Fruit fly (Drosophila melanogaster) whole organism, embryonic: ENCODE measurements around the gene cu.

Experiments used
- Asciz ChIP-seq: fragments of 200-800 bp; sonication (Bioruptor generic); optimal IDR thresholded peaks from 2 replicates; lab custom pipeline; 2017; ENCODE audit warnings: missing biosample characterization, mild to moderate bottlenecking, missing genetic modification characterization, missing genetic modification reagents
- Atf3 ChIP-seq: fragments of 200-800 bp; sonication (Bioruptor generic); optimal IDR thresholded peaks from 3 replicates; lab custom pipeline; 2016; ENCODE audit warnings: missing biosample characterization, missing genetic modification characterization
- Awh ChIP-seq: fragments of 200-800 bp; sonication (Bioruptor generic); IDR thresholded peaks from 2 replicates; pipeline ENCODE4, ENCODE4 v1.3.6; 2022; ENCODE audit warnings: missing biosample characterization, missing genetic modification characterization
- B-H1 ChIP-seq: fragments of 200-800 bp; sonication (Bioruptor generic); IDR thresholded peaks from 3 replicates; pipeline ENCODE4 v1.3.6; 2022; ENCODE audit warnings: missing biosample characterization, missing genetic modification characterization
- CG10431 ChIP-seq: fragments of 200-800 bp; sonication (Bioruptor generic); optimal IDR thresholded peaks from 3 replicates; lab custom pipeline; 2018; ENCODE audit warnings: missing biosample characterization, mild to moderate bottlenecking, missing genetic modification characterization
- CG13296 ChIP-seq: fragments of 200-800 bp; sonication (Bioruptor generic); optimal IDR thresholded peaks from 3 replicates; lab custom pipeline; 2018; ENCODE audit warnings: missing biosample characterization, mild to moderate bottlenecking, missing genetic modification characterization
- CG14860 ChIP-seq: fragments of 200-800 bp; sonication (Bioruptor generic); IDR thresholded peaks from 3 replicates; pipeline ENCODE4 v1.3.6; 2022; ENCODE audit warnings: missing biosample characterization, missing genetic modification characterization; ENCODE audit not compliant: partially characterized antibody
- CG15073 ChIP-seq: fragments of 200-800 bp; sonication (Bioruptor generic); optimal IDR thresholded peaks from 2 replicates; lab custom pipeline; 2016; ENCODE audit warnings: missing biosample characterization, missing genetic modification characterization
- CG18764 ChIP-seq: fragments of 200-800 bp; sonication (Bioruptor generic); optimal IDR thresholded peaks from 3 replicates; lab custom pipeline; 2016; ENCODE audit warnings: missing biosample characterization, missing genetic modification characterization
- CG2120 ChIP-seq: fragments of 200-800 bp; sonication (Bioruptor generic); optimal IDR thresholded peaks from 3 replicates; lab custom pipeline; 2016; ENCODE audit warnings: missing biosample characterization, missing genetic modification characterization
- CG2678 ChIP-seq: fragments of 200-800 bp; sonication (Bioruptor generic); optimal IDR thresholded peaks from 3 replicates; lab custom pipeline; 2019; ENCODE audit warnings: missing biosample characterization, mild to moderate bottlenecking, missing genetic modification characterization, moderate library complexity
- CG3847 ChIP-seq: fragments of 200-800 bp; sonication (Bioruptor generic); IDR thresholded peaks from 2 replicates; pipeline ENCODE4 v1.3.6; 2022; ENCODE audit warnings: missing biosample characterization, missing genetic modification characterization
- CG42726 ChIP-seq: fragments of 200-800 bp; sonication (Bioruptor generic); IDR thresholded peaks from 2 replicates; pipeline ENCODE4 v1.3.6; 2022; ENCODE audit warnings: missing biosample characterization, missing genetic modification characterization; ENCODE audit not compliant: partially characterized antibody
- CG4617 ChIP-seq: fragments of 200-800 bp; sonication (Bioruptor generic); optimal IDR thresholded peaks from 3 replicates; lab custom pipeline; 2016; ENCODE audit warnings: missing biosample characterization, missing genetic modification characterization, borderline replicate concordance
- CG6683 ChIP-seq: fragments of 200-800 bp; sonication (Bioruptor generic); optimal IDR thresholded peaks from 2 replicates; lab custom pipeline; 2017; ENCODE audit warnings: missing biosample characterization, mild to moderate bottlenecking, missing genetic modification characterization, missing genetic modification reagents
- CG6854 ChIP-seq: fragments of 200-800 bp; sonication (Bioruptor generic); optimal IDR thresholded peaks from 3 replicates; lab custom pipeline; 2017; ENCODE audit warnings: missing biosample characterization, mild to moderate bottlenecking, missing genetic modification characterization
- CG7987 ChIP-seq: fragments of 200-800 bp; sonication (Bioruptor generic); optimal IDR thresholded peaks from 2 replicates; lab custom pipeline; 2018; ENCODE audit warnings: missing biosample characterization, mild to moderate bottlenecking, missing genetic modification characterization, moderate library complexity
- D19A ChIP-seq: fragments of 200-800 bp; optimal IDR thresholded peaks from 3 replicates; lab custom pipeline; 2019; ENCODE audit warnings: missing biosample characterization, mild to moderate bottlenecking, missing genetic modification characterization, moderate library complexity
- Dad ChIP-seq: fragments of 200-800 bp; sonication (Bioruptor generic); optimal IDR thresholded peaks from 3 replicates; lab custom pipeline; 2016; ENCODE audit warnings: missing biosample characterization, missing genetic modification characterization
- Dek ChIP-seq: fragments of 200-800 bp; sonication (Bioruptor generic); optimal IDR thresholded peaks from 3 replicates; lab custom pipeline; 2019; ENCODE audit warnings: missing biosample characterization, mild to moderate bottlenecking, missing genetic modification characterization, moderate library complexity
- Fer2 ChIP-seq: fragments of 200-800 bp; sonication (Bioruptor generic); optimal IDR thresholded peaks from 2 replicates; lab custom pipeline; 2018; ENCODE audit warnings: missing biosample characterization, mild to moderate bottlenecking, missing genetic modification characterization, moderate library complexity
- HLH54F ChIP-seq: fragments of 200-800 bp; sonication (Bioruptor generic); optimal IDR thresholded peaks from 3 replicates; lab custom pipeline; 2016; ENCODE audit warnings: missing biosample characterization, missing genetic modification characterization
- HmgZ ChIP-seq: fragments of 200-800 bp; sonication (Bioruptor generic); optimal IDR thresholded peaks from 2 replicates; lab custom pipeline; 2018; ENCODE audit warnings: missing biosample characterization, mild to moderate bottlenecking, missing genetic modification characterization
- Hr39 ChIP-seq: fragments of >200 bp; optimal IDR thresholded peaks from 2 replicates; lab custom pipeline; 2017
- MTF-1 ChIP-seq: fragments of 200-800 bp; sonication (Bioruptor generic); optimal IDR thresholded peaks from 2 replicates; lab custom pipeline; 2018; ENCODE audit warnings: missing biosample characterization, mild to moderate bottlenecking, missing genetic modification characterization, borderline replicate concordance
- NFAT ChIP-seq: fragments of 200-800 bp; sonication (Bioruptor generic); IDR thresholded peaks from 2 replicates; pipeline ENCODE4 v1.3.6; 2022; ENCODE audit warnings: missing biosample characterization, missing genetic modification characterization
- Oaz ChIP-seq: fragments of 200-800 bp; sonication (Bioruptor generic); IDR thresholded peaks from 2 replicates; pipeline ENCODE4 v1.3.6; 2022; ENCODE audit warnings: missing biosample characterization, missing genetic modification characterization
- Ptx1 ChIP-seq: fragments of 200-800 bp; sonication (Bioruptor generic); IDR thresholded peaks from 2 replicates; pipeline ENCODE4 v1.3.6; 2022; ENCODE audit warnings: missing biosample characterization, missing genetic modification characterization
- Sin3A ChIP-seq: fragments of >200 bp; optimal IDR thresholded peaks from 2 replicates; lab custom pipeline; 2018
- ab ChIP-seq: fragments of 200-800 bp; sonication (Bioruptor generic); optimal IDR thresholded peaks from 2 replicates; lab custom pipeline; 2016; ENCODE audit warnings: missing biosample characterization, missing genetic modification characterization
- amos ChIP-seq: fragments of 200-800 bp; sonication (Bioruptor generic); IDR thresholded peaks from 2 replicates; pipeline ENCODE4 v1.3.6; 2022; ENCODE audit warnings: missing biosample characterization, missing genetic modification characterization; ENCODE audit not compliant: partially characterized antibody
- bbx ChIP-seq: fragments of 200-800 bp; sonication (Bioruptor generic); IDR thresholded peaks from 2 replicates; pipeline ENCODE4 v1.3.6; 2022; ENCODE audit warnings: missing biosample characterization, missing genetic modification characterization; ENCODE audit not compliant: partially characterized antibody
- croc ChIP-seq: fragments of 200-800 bp; sonication (Bioruptor generic); conservative IDR thresholded peaks from 3 replicates; pipeline ENCODE4 v1.3.6; 2022; ENCODE audit warnings: missing biosample characterization, missing genetic modification characterization
- crol ChIP-seq: fragments of 200-800 bp; sonication (Bioruptor generic); IDR thresholded peaks from 2 replicates; pipeline ENCODE4 v1.3.6; 2022; ENCODE audit warnings: missing biosample characterization, missing genetic modification characterization
- ems ChIP-seq: fragments of 200-800 bp; sonication (Bioruptor generic); optimal IDR thresholded peaks from 3 replicates; lab custom pipeline; 2016; ENCODE audit warnings: missing biosample characterization, missing genetic modification characterization
- ftz-f1 ChIP-seq: fragments of 200-800 bp; sonication (Bioruptor generic); optimal IDR thresholded peaks from 2 replicates; lab custom pipeline; 2016; ENCODE audit warnings: missing biosample characterization, missing genetic modification characterization
- fu2 ChIP-seq: fragments of 200-800 bp; sonication (Bioruptor generic); optimal IDR thresholded peaks from 2 replicates; lab custom pipeline; 2016; ENCODE audit warnings: missing biosample characterization, missing genetic modification characterization
- gro ChIP-seq: fragments of 200-800 bp; sonication (Bioruptor generic); optimal IDR thresholded peaks from 2 replicates; lab custom pipeline; 2016; ENCODE audit warnings: missing biosample characterization, missing genetic modification characterization
- hkb ChIP-seq, 2 experiments: fragments of 200-800 bp in 1 of 2; fragments of >200 bp in 1 of 2; sonication (Bioruptor generic) in 1 of 2; IDR thresholded peaks in 1 of 2; optimal IDR thresholded peaks in 1 of 2; 2 replicates each; pipeline versions ENCODE4 v1.3.6 to Lab custom; 2017 to 2022; ENCODE audit warnings: missing biosample characterization in 1 of 2, missing genetic modification characterization in 1 of 2
- jing ChIP-seq: fragments of 200-800 bp; sonication (Bioruptor generic); optimal IDR thresholded peaks from 2 replicates; lab custom pipeline; 2018; ENCODE audit warnings: missing biosample characterization, mild to moderate bottlenecking, missing genetic modification characterization
- lilli ChIP-seq: fragments of 200-800 bp; sonication (Bioruptor generic); optimal IDR thresholded peaks from 3 replicates; lab custom pipeline; 2016; ENCODE audit warnings: missing biosample characterization, missing genetic modification characterization
- luna ChIP-seq: fragments of 200-800 bp; sonication (Bioruptor generic); optimal IDR thresholded peaks from 2 replicates; lab custom pipeline; 2016; ENCODE audit warnings: missing biosample characterization, missing genetic modification characterization
- org-1 ChIP-seq: fragments of 200-800 bp; sonication (Bioruptor generic); optimal IDR thresholded peaks from 2 replicates; lab custom pipeline; 2017; ENCODE audit warnings: missing biosample characterization, missing genetic modification characterization
- p53 ChIP-seq: fragments of 200-800 bp; sonication (Bioruptor generic); optimal IDR thresholded peaks from 2 replicates; lab custom pipeline; 2016; ENCODE audit warnings: missing biosample characterization, missing genetic modification characterization
- sens ChIP-seq: fragments of 200-800 bp; sonication (Bioruptor generic); peaks from one replicate; lab custom pipeline; 2016; ENCODE audit warnings: missing biosample characterization, missing genetic modification characterization
- sens-2 ChIP-seq: fragments of 200-800 bp; sonication (Bioruptor generic); IDR thresholded peaks from 2 replicates; pipeline ENCODE4 v1.3.6; 2022; ENCODE audit warnings: missing biosample characterization, missing genetic modification characterization
- slou ChIP-seq: fragments of 200-800 bp; sonication (Bioruptor generic); optimal IDR thresholded peaks from 3 replicates; lab custom pipeline; 2016; ENCODE audit warnings: missing biosample characterization, missing genetic modification characterization
- slp2 ChIP-seq: fragments of 200-800 bp; sonication (Bioruptor generic); optimal IDR thresholded peaks from 2 replicates; lab custom pipeline; 2016; ENCODE audit warnings: missing biosample characterization, missing genetic modification characterization
- sob ChIP-seq: fragments of 200-800 bp; sonication (Bioruptor generic); IDR thresholded peaks from 2 replicates; pipeline ENCODE4 v1.3.6; 2022; ENCODE audit warnings: missing biosample characterization, missing genetic modification characterization
- tup ChIP-seq: fragments of 200-800 bp; sonication (Bioruptor generic); optimal IDR thresholded peaks from 2 replicates; lab custom pipeline; 2016; ENCODE audit warnings: missing biosample characterization, mild to moderate bottlenecking, missing genetic modification characterization, moderate library complexity

Gene cu

dm6 chr3R:11243951-11244660 is 46.7 kb downstream of the cu start, which contains the start of the genes CG17734 and CG5214 (continued):
- TF ChIP-seq Awh (GFP tag; lab: Robert Waterston, UW) (no peak), CG2120 (GFP tag; lab: Kevin White, UChicago) (peak; percentile 35), Dad (GFP tag; lab: Kevin White, UChicago) (no peak), Asciz (no peak), CG10431 (no peak), hkb (optimal IDR thresholded peaks at IDR 0.05; lab: Kevin White, UChicago) (peak; percentile 78), hkb (GFP tag; IDR thresholded peaks at IDR 0.05; lab: Robert Waterston, UW) (no peak), CG18764 (no peak), Fer2 (tag; lab: Kevin White, UChicago) (no peak), gro (GFP tag; lab: Kevin White, UChicago) (peak; percentile 71), Ptx1 (GFP tag; lab: Robert Waterston, UW) (no peak), amos (peak; percentile 67; the same call in 1 of the 2 replicates), CG3847 (GFP tag; lab: Robert Waterston, UW) (no peak), HLH54F (peak; percentile 51), HmgZ (tag; lab: Kevin White, UChicago) (peak; percentile 44), sens-2 (GFP tag; lab: Robert Waterston, UW) (no peak), fu2 (peak; percentile 34), p53 (GFP tag; lab: Kevin White, UChicago) (no peak), Hr39 (no peak), CG14860 (GFP tag; lab: Robert Waterston, UW) (peak; percentile 69; the same call in 2 of the 3 replicates), Sin3A (lab: Kevin White, UChicago) (peak; percentile 85), ftz-f1 (peak; percentile 98), D19A (tag; lab: Kevin White, UChicago) (no peak), MTF-1 (GFP tag; lab: Kevin White, UChicago) (no peak), ab (GFP tag; lab: Kevin White, UChicago) (no peak), sob (GFP tag; lab: Robert Waterston, UW) (no peak), CG15073 (no peak), bbx (GFP tag; lab: Robert Waterston, UW) (peak; percentile 61), lilli (GFP tag; lab: Kevin White, UChicago) (peak; percentile 48), CG2678 (tag; lab: Kevin White, UChicago) (no peak), CG4617 (GFP tag; lab: Kevin White, UChicago) (peak; percentile 49), luna (GFP tag; lab: Kevin White, UChicago) (no peak), crol (GFP tag; lab: Robert Waterston, UW) (0 out of 2 replicates have a peak, but pooled peaks have one; percentile 46), Dek (tag; lab: Kevin White, UChicago) (peak; percentile 43), Oaz (no peak), CG6854 (GFP tag; lab: Kevin White, UChicago) (no peak), ems (no peak), croc (no peak), CG13296 (GFP tag; lab: Kevin White, UChicago) (no peak), slp2 (GFP tag; lab: Kevin White, UChicago) (no peak), tup (GFP tag; lab: Kevin White, UChicago) (no peak), jing (GFP tag; lab: Kevin White, UChicago) (no peak), B-H1 (no peak), NFAT (no peak), Atf3 (GFP tag; lab: Kevin White, UChicago) (peak; percentile 38), slou (GFP tag; lab: Kevin White, UChicago) (peak; percentile 6), org-1 (GFP tag; lab: Kevin White, UChicago) (no peak), CG6683 (no peak), CG42726 (GFP tag; lab: Robert Waterston, UW) (0 out of 2 replicates have a peak, but pooled peaks have one; percentile 13), CG7987 (no peak), sens (GFP tag; lab: Kevin White, UChicago) (peak; percentile 72)
